Fruit fly (Drosophila melanogaster) whole organism, embryonic: ENCODE data around the gene CG14695.
A peak's percentile ranks its signal among the peaks of the same experiment; 100 is the strongest.

Experiments
- Aef1 ChIP-seq: fragments of 200-800 bp; sonication (Bioruptor generic); IDR thresholded peaks from 3 replicates; pipeline ENCODE4 v1.3.6; 2022; ENCODE audit warnings: missing biosample characterization, missing genetic modification characterization
- CG10654 ChIP-seq: fragments of 200-800 bp; sonication (Bioruptor generic); optimal IDR thresholded peaks from 2 replicates; lab custom pipeline; 2016; ENCODE audit warnings: missing biosample characterization, missing genetic modification characterization
- CG12391 ChIP-seq: fragments of 200-800 bp; sonication (Bioruptor generic); optimal IDR thresholded peaks from 3 replicates; lab custom pipeline; 2018; ENCODE audit warnings: missing biosample characterization, mild to moderate bottlenecking, missing genetic modification characterization, moderate library complexity
- CG15601 ChIP-seq: fragments of 200-800 bp; sonication (Bioruptor generic); optimal IDR thresholded peaks from 3 replicates; lab custom pipeline; 2019; ENCODE audit warnings: missing biosample characterization, mild to moderate bottlenecking, missing genetic modification characterization, moderate library complexity
- CG17385 ChIP-seq: fragments of 200-800 bp; sonication (Bioruptor generic); optimal IDR thresholded peaks from 3 replicates; lab custom pipeline; 2018; ENCODE audit warnings: missing biosample characterization, mild to moderate bottlenecking, missing genetic modification characterization
- CG17802 ChIP-seq: fragments of 200-800 bp; sonication (Bioruptor generic); optimal IDR thresholded peaks from 2 replicates; lab custom pipeline; 2018; ENCODE audit warnings: missing biosample characterization, mild to moderate bottlenecking, missing genetic modification characterization, moderate library complexity
- CG17912 ChIP-seq: fragments of 200-800 bp; sonication (Bioruptor generic); optimal IDR thresholded peaks from 2 replicates; lab custom pipeline; 2018; ENCODE audit warnings: missing biosample characterization, mild to moderate bottlenecking, missing genetic modification characterization
- CG2129 ChIP-seq: fragments of 200-800 bp; sonication (Bioruptor generic); IDR thresholded peaks from 2 replicates; pipeline ENCODE4 v1.3.6; 2022; ENCODE audit warnings: missing biosample characterization, missing genetic modification characterization; ENCODE audit not compliant: partially characterized antibody
- CG2712 ChIP-seq: fragments of 200-800 bp; optimal IDR thresholded peaks from 3 replicates; lab custom pipeline; 2019; ENCODE audit warnings: missing biosample characterization, mild to moderate bottlenecking, missing genetic modification characterization, moderate library complexity
- CG2889 ChIP-seq: fragments of 200-800 bp; sonication (Bioruptor generic); IDR thresholded peaks from 3 replicates; pipeline ENCODE4 v1.3.6; 2022; ENCODE audit warnings: missing biosample characterization, missing genetic modification characterization
- CG30431 ChIP-seq: fragments of 200-800 bp; sonication (Bioruptor generic); optimal IDR thresholded peaks from 2 replicates; lab custom pipeline; 2017; ENCODE audit warnings: missing biosample characterization, missing genetic modification characterization
- CG3065 ChIP-seq: fragments of 200-800 bp; sonication (Bioruptor generic); optimal IDR thresholded peaks from 2 replicates; lab custom pipeline; 2016; ENCODE audit warnings: missing biosample characterization, missing genetic modification characterization
- CG3847 ChIP-seq: fragments of 200-800 bp; sonication (Bioruptor generic); IDR thresholded peaks from 2 replicates; pipeline ENCODE4 v1.3.6; 2022; ENCODE audit warnings: missing biosample characterization, missing genetic modification characterization
- CG4360 ChIP-seq: fragments of 200-800 bp; sonication (Bioruptor generic); IDR thresholded peaks from 2 replicates; pipeline ENCODE4 v1.3.6; 2022; ENCODE audit warnings: missing biosample characterization, missing genetic modification characterization
- CG5180 ChIP-seq: fragments of 200-800 bp; sonication (Bioruptor generic); optimal IDR thresholded peaks from 3 replicates; lab custom pipeline; 2017; ENCODE audit warnings: missing biosample characterization, missing genetic modification characterization, mild to moderate bottlenecking, moderate library complexity, missing genetic modification reagents
- CG6791 ChIP-seq: fragments of 200-800 bp; sonication (Bioruptor generic); IDR thresholded peaks from 3 replicates; pipeline ENCODE4 v1.3.6; 2022; ENCODE audit warnings: missing biosample characterization, missing genetic modification characterization; ENCODE audit not compliant: partially characterized antibody
- CG8765 ChIP-seq: fragments of 200-800 bp; sonication (Bioruptor generic); IDR thresholded peaks from 2 replicates; pipeline ENCODE4 v1.3.6; 2022; ENCODE audit warnings: missing biosample characterization, missing genetic modification characterization
- CG9876 ChIP-seq: fragments of 200-800 bp; sonication (Bioruptor generic); optimal IDR thresholded peaks from 2 replicates; lab custom pipeline; 2016; ENCODE audit warnings: missing biosample characterization, missing genetic modification characterization
- Dek ChIP-seq: fragments of 200-800 bp; sonication (Bioruptor generic); optimal IDR thresholded peaks from 3 replicates; lab custom pipeline; 2019; ENCODE audit warnings: missing biosample characterization, mild to moderate bottlenecking, missing genetic modification characterization, moderate library complexity
- Drgx ChIP-seq: fragments of 200-800 bp; sonication (Bioruptor generic); IDR thresholded peaks from 2 replicates; pipeline ENCODE4 v1.3.6; 2022; ENCODE audit warnings: missing biosample characterization, missing genetic modification characterization
- Eip74EF ChIP-seq, 2 experiments: fragments of 200-800 bp in 1 of 2; fragments of >200 bp in 1 of 2; sonication (Bioruptor generic) in 1 of 2; optimal IDR thresholded peaks; 2 replicates each; lab custom pipeline; 2017 to 2019; ENCODE audit warnings: missing biosample characterization in 2 of 2, missing genetic modification characterization in 2 of 2, mild to moderate bottlenecking in 1 of 2, moderate library complexity in 1 of 2
- Fer1 ChIP-seq: fragments of 200-800 bp; sonication (Bioruptor generic); optimal IDR thresholded peaks from 2 replicates; lab custom pipeline; 2017; ENCODE audit warnings: missing biosample characterization, mild to moderate bottlenecking, missing genetic modification characterization
- Gsc ChIP-seq: fragments of 200-800 bp; sonication (Bioruptor generic); IDR thresholded peaks from 2 replicates; pipeline ENCODE4 v1.3.6; 2022; ENCODE audit warnings: missing biosample characterization, missing genetic modification characterization
- HLH54F ChIP-seq: fragments of 200-800 bp; sonication (Bioruptor generic); optimal IDR thresholded peaks from 3 replicates; lab custom pipeline; 2016; ENCODE audit warnings: missing biosample characterization, missing genetic modification characterization
- Hr51 ChIP-seq, 2 experiments: fragments of 200-800 bp; sonication (Bioruptor generic); optimal IDR thresholded peaks; 2 replicates in 1 of 2; 3 replicates in 1 of 2; lab custom pipeline; 2016 to 2018; ENCODE audit warnings: missing biosample characterization in 2 of 2, missing genetic modification characterization in 2 of 2, mild to moderate bottlenecking in 1 of 2, moderate library complexity in 1 of 2
- Hr78 ChIP-seq, 2 experiments: fragments of 200-800 bp in 1 of 2; fragments of >200 bp in 1 of 2; sonication (Bioruptor generic) in 1 of 2; optimal IDR thresholded peaks; 2 replicates each; lab custom pipeline; 2017 to 2019; ENCODE audit warnings: missing biosample characterization in 2 of 2, missing genetic modification characterization in 2 of 2, mild to moderate bottlenecking in 1 of 2, moderate library complexity in 1 of 2
- Hsf ChIP-seq: fragments of 200-800 bp; sonication (Bioruptor generic); optimal IDR thresholded peaks from 3 replicates; lab custom pipeline; 2016; ENCODE audit warnings: missing biosample characterization, missing genetic modification characterization
- Lpt ChIP-seq: fragments of >200 bp; optimal IDR thresholded peaks from 2 replicates; lab custom pipeline; 2018; ENCODE audit warnings: missing biosample characterization, missing genetic modification characterization
- Mrtf ChIP-seq: fragments of 200-800 bp; sonication (Bioruptor generic); IDR thresholded peaks from 3 replicates; pipeline ENCODE4 v1.3.6; 2022; ENCODE audit warnings: missing biosample characterization, missing genetic modification characterization
- NfI ChIP-seq: fragments of 200-800 bp; sonication (Bioruptor generic); optimal IDR thresholded peaks from 3 replicates; lab custom pipeline; 2018; ENCODE audit warnings: missing biosample characterization, mild to moderate bottlenecking, missing genetic modification characterization, moderate library complexity
- PHDP ChIP-seq: fragments of 200-800 bp; sonication (Bioruptor generic); optimal IDR thresholded peaks from 3 replicates; lab custom pipeline; 2018; ENCODE audit warnings: missing biosample characterization, mild to moderate bottlenecking, missing genetic modification characterization, moderate library complexity
- cato ChIP-seq: fragments of 200-800 bp; sonication (Bioruptor generic); optimal IDR thresholded peaks from 2 replicates; lab custom pipeline; 2016; ENCODE audit warnings: missing biosample characterization, missing genetic modification characterization, borderline replicate concordance
- chm ChIP-seq: fragments of 200-800 bp; sonication (Bioruptor generic); IDR thresholded peaks from 2 replicates; pipeline ENCODE4 v1.3.6; 2022; ENCODE audit warnings: missing biosample characterization, missing genetic modification characterization
- ftz-f1 ChIP-seq: fragments of 200-800 bp; sonication (Bioruptor generic); optimal IDR thresholded peaks from 2 replicates; lab custom pipeline; 2016; ENCODE audit warnings: missing biosample characterization, missing genetic modification characterization
- inv ChIP-seq: fragments of 200-800 bp; sonication (Bioruptor generic); IDR thresholded peaks from 2 replicates; pipeline ENCODE4 v1.3.6; 2022; ENCODE audit warnings: missing biosample characterization, missing genetic modification characterization; ENCODE audit not compliant: partially characterized antibody
- knrl ChIP-seq: fragments of 200-800 bp; sonication (Bioruptor generic); IDR thresholded peaks from 3 replicates; pipeline ENCODE4 v1.3.6; 2022; ENCODE audit warnings: missing biosample characterization, missing genetic modification characterization; ENCODE audit not compliant: partially characterized antibody
- lab ChIP-seq: fragments of 200-800 bp; sonication (Bioruptor generic); optimal IDR thresholded peaks from 3 replicates; lab custom pipeline; 2017; ENCODE audit warnings: missing biosample characterization, missing genetic modification characterization, mild to moderate bottlenecking, moderate library complexity, missing genetic modification reagents
- lola ChIP-seq, 3 experiments: fragments of >200 bp in 2 of 3; fragments of 200-800 bp in 1 of 3; sonication (Bioruptor generic) in 1 of 3; optimal IDR thresholded peaks; 2 replicates each; lab custom pipeline; 2017 to 2019; ENCODE audit warnings: missing biosample characterization in 3 of 3, missing genetic modification characterization in 3 of 3, mild to moderate bottlenecking in 1 of 3, moderate library complexity in 1 of 3
- sc ChIP-seq, 3 experiments: fragments of >200 bp in 2 of 3; fragments of 200-800 bp in 1 of 3; sonication (Bioruptor generic) in 1 of 3; optimal IDR thresholded peaks; 2 replicates in 2 of 3; 3 replicates in 1 of 3; lab custom pipeline; 2017; ENCODE audit warnings: mild to moderate bottlenecking in 1 of 3, missing biosample characterization in 1 of 3, missing genetic modification characterization in 1 of 3, missing genetic modification reagents in 1 of 3
- scrt ChIP-seq: fragments of 200-800 bp; sonication (Bioruptor generic); optimal IDR thresholded peaks from 2 replicates; lab custom pipeline; 2018; ENCODE audit warnings: missing biosample characterization, mild to moderate bottlenecking, missing genetic modification characterization, moderate library complexity
- slp2 ChIP-seq: fragments of 200-800 bp; sonication (Bioruptor generic); optimal IDR thresholded peaks from 2 replicates; lab custom pipeline; 2016; ENCODE audit warnings: missing biosample characterization, missing genetic modification characterization
- stwl ChIP-seq: fragments of 200-800 bp; sonication (Bioruptor generic); optimal IDR thresholded peaks from 3 replicates; lab custom pipeline; 2018; ENCODE audit warnings: missing biosample characterization, mild to moderate bottlenecking, missing genetic modification characterization, moderate library complexity
- twi ChIP-seq: fragments of 200-800 bp; optimal IDR thresholded peaks from 2 replicates; lab custom pipeline; 2019; ENCODE audit warnings: missing biosample characterization, mild to moderate bottlenecking, missing genetic modification characterization, moderate library complexity
- vnd ChIP-seq: fragments of 200-800 bp; sonication (Bioruptor generic); IDR thresholded peaks from 3 replicates; pipeline ENCODE4 v1.3.6; 2022; ENCODE audit warnings: missing biosample characterization, missing genetic modification characterization; ENCODE audit not compliant: partially characterized antibody
- zen ChIP-seq: fragments of 200-800 bp; sonication (Bioruptor generic); optimal IDR thresholded peaks from 3 replicates; lab custom pipeline; 2018; ENCODE audit warnings: missing biosample characterization, mild to moderate bottlenecking, missing genetic modification characterization, moderate library complexity
- zfh1 ChIP-seq: fragments of 200-800 bp; sonication (Bioruptor generic); IDR thresholded peaks from 3 replicates; pipeline ENCODE4 v1.3.6; 2022; ENCODE audit warnings: missing biosample characterization, missing genetic modification characterization

The CG14695 gene

dm6 chr3R:10881824-10882559, 2.9 kb upstream of the CG14695 start, which contains the start of gene Tpc1 (continued):
- TF ChIP-seq sc (optimal IDR thresholded peaks at IDR 0.05; lab: Kevin White, UChicago) (no peak), sc (GFP tag; optimal IDR thresholded peaks at IDR 0.05; lab: Kevin White, UChicago) (no peak), stwl (peak; percentile 36), vnd (GFP tag; lab: Robert Waterston, UW) (peak; percentile 79), CG10654 (peak; percentile 7), CG17802 (tag; lab: Kevin White, UChicago) (no peak), CG2129 (GFP tag; lab: Robert Waterston, UW) (peak; percentile 90), Hr51 (GFP tag; optimal IDR thresholded peaks at IDR 0.05; lab: Kevin White, UChicago) (peak; percentile 3 to 13), inv (GFP tag; lab: Robert Waterston, UW) (peak; percentile 85), NfI (peak; percentile 28), Fer1 (GFP tag; lab: Kevin White, UChicago) (no peak), Mrtf (no peak), CG5180 (GFP tag; lab: Kevin White, UChicago) (peak; percentile 94), CG17385 (peak; percentile 13), lola (GFP tag; optimal IDR thresholded peaks at IDR 0.05; lab: Kevin White, UChicago) (peak in 1 of 3 experiments; percentile 29), zen (tag; lab: Kevin White, UChicago) (peak; percentile 48), scrt (GFP tag; lab: Kevin White, UChicago) (peak; percentile 47), Drgx (GFP tag; lab: Robert Waterston, UW) (no peak), lab (GFP tag; lab: Kevin White, UChicago) (peak; percentile 24), CG6791 (GFP tag; lab: Robert Waterston, UW) (peak; percentile 70), HLH54F (GFP tag; lab: Kevin White, UChicago) (peak; percentile 62), Dek (tag; lab: Kevin White, UChicago) (peak; percentile 34), CG15601 (tag; lab: Kevin White, UChicago) (peak; percentile 48), chm (GFP tag; lab: Robert Waterston, UW) (no peak; the same call in 1 of the 2 replicates), slp2 (GFP tag; lab: Kevin White, UChicago) (no peak), Hsf (GFP tag; lab: Kevin White, UChicago) (peak; percentile 57), CG2712 (peak; percentile 56), CG2889 (GFP tag; lab: Robert Waterston, UW) (no peak), CG9876 (GFP tag; lab: Kevin White, UChicago) (no peak), CG4360 (GFP tag; lab: Robert Waterston, UW) (peak; percentile 82; the same call in 1 of the 2 replicates), Gsc (GFP tag; lab: Robert Waterston, UW) (no peak), Hr78 (GFP tag; optimal IDR thresholded peaks at IDR 0.05; lab: Kevin White, UChicago) (peak in 1 of 2 experiments; percentile 28), CG30431 (GFP tag; lab: Kevin White, UChicago) (no peak), zfh1 (GFP tag; lab: Robert Waterston, UW) (0 out of 3 replicates have a peak, but pooled peaks have one; percentile 7), knrl (GFP tag; lab: Robert Waterston, UW) (peak; percentile 90), cato (GFP tag; lab: Kevin White, UChicago) (no peak), CG3065 (GFP tag; lab: Kevin White, UChicago) (no peak), CG3847 (GFP tag; lab: Robert Waterston, UW) (peak; percentile 49; the same call in 1 of the 2 replicates), ftz-f1 (GFP tag; lab: Kevin White, UChicago) (peak; percentile 5), Lpt (no peak), CG12391 (tag; lab: Kevin White, UChicago) (peak; percentile 63), Eip74EF (GFP tag; optimal IDR thresholded peaks at IDR 0.05; lab: Kevin White, UChicago) (peak in 1 of 2 experiments; percentile 55), twi (tag; lab: Kevin White, UChicago) (peak; percentile 14), Aef1 (GFP tag; lab: Robert Waterston, UW) (0 out of 3 replicates have a peak, but pooled peaks have one; percentile 32), CG17912 (GFP tag; lab: Kevin White, UChicago) (no peak), CG8765 (no peak), PHDP (tag; lab: Kevin White, UChicago) (no peak)
